Worm (Caenorhabditis elegans): ENCODE data around the gene tpst-2.

- TF ChIP-seq mep-1 (tag; optimal IDR thresholded peaks at IDR 0.05) (no peak), hlh-1 (tag; optimal IDR thresholded peaks at IDR 0.05) (no peak), nhr-12 (tag; optimal IDR thresholded peaks at IDR 0.05) (no peak), unc-62 (GFP tag; optimal IDR thresholded peaks at IDR 0.05) (no peak)
Measured at ce11 chrIII:744459-744858, 26.6 kb upstream of the tpst-2 start.

Measured in whole organism, mixed stage, embryonic.